Worm (Caenorhabditis elegans) whole organism, L3 larva: ENCODE results near the gene F44F4.9.

ENCODE experiments used
- aly-2 ChIP-seq: fragments of 150-350 bp; optimal IDR thresholded peaks from 2 replicates; lab custom pipeline; 2014; ENCODE audit warnings: missing biosample characterization, missing genetic modification characterization
- fos-1 ChIP-seq: fragments of 150-350 bp; optimal IDR thresholded peaks from 2 replicates; lab custom pipeline; 2014; ENCODE audit warnings: missing biosample characterization, missing genetic modification characterization
- nhr-237 ChIP-seq: fragments of 150-350 bp; optimal IDR thresholded peaks from 2 replicates; lab custom pipeline; 2014; ENCODE audit warnings: missing biosample characterization, missing genetic modification characterization
- unc-62 ChIP-seq: fragments of 150-350 bp; sonication (generic microtip); optimal IDR thresholded peaks from 4 replicates; lab custom pipeline; 2014; ENCODE audit warnings: missing biosample characterization, missing genetic modification reagents, missing genetic modification characterization

DNA sequence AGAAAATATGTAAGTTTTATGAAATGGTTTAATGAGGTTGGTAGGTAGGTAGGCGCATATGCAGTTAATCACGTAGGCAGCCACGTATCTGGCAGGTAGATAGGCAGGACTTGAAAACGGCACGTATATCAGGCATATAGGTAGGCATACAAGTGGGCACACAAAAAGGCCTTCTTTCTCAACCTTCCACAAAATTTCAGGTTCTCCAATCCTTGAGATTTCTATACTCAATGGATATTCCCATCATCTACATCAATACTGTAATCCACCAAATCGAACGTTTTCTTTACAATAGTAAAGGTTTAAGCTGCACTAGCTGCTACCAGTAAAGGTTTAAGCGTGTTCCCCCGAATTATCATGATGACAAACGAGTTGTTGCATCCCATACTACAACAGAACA, 16.7 kb upstream of the F44F4.9 start:
- no peak for TF ChIP-seq nhr-237 (tag; lab: Kevin White, UChicago)
- no peak for TF ChIP-seq aly-2 (tag; lab: Kevin White, UChicago)
- TF ChIP-seq unc-62 (GFP tag; lab: Kevin White, UChicago) = no peak
- no peak for TF ChIP-seq fos-1 (tag; lab: Kevin White, UChicago)
